Worm (Caenorhabditis elegans): ENCODE data around the gene F40G9.15.

DNA sequence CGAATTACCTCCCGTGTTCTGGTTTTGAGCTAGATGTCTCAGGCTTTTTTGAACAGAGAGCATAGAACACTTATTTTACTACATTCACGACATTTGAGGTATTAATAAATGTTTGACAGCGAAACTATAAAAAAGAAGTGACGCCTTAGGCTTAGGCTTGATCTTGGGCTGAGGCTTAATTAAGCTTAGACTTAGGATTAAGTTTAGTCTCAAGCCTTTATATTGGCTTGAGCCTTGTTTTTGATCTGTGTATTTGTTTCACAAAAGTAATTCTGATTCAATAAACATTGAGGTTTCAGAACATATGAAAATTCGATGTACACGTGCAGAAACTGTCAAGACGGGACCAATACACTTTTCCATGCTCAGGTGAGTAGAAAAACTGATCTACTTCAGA, 27.5 kb downstream of the F40G9.15 start, which contains the start of gene klp-20:
- TF ChIP-seq sox-4 (tag; optimal IDR thresholded peaks at IDR 0.05) (no peak), ceh-24 (tag; optimal IDR thresholded peaks at IDR 0.05) (no peak), mec-3 (tag; optimal IDR thresholded peaks at IDR 0.05; ENCODE audit: borderline replicate concordance) (no peak), fax-1 (tag; optimal IDR thresholded peaks at IDR 0.05) (no peak), nhr-11 (tag; optimal IDR thresholded peaks at IDR 0.05) (no peak), ztf-16 (tag; optimal IDR thresholded peaks at IDR 0.05) (no peak), sdc-2 (tag; optimal IDR thresholded peaks at IDR 0.05) (no peak), gmeb-2 (tag; optimal IDR thresholded peaks at IDR 0.05) (no peak), dve-1 (tag; optimal IDR thresholded peaks at IDR 0.05) (no peak), unc-55 (GFP tag; optimal IDR thresholded peaks at IDR 0.05) (no peak)

Measured in whole organism, late embryonic.